Fruit fly (Drosophila melanogaster) whole organism, larva: Measurements from ENCODE around the gene Syx1A.

Experiments
- noc ChIP-seq: fragments of 200-800 bp; sonication (Bioruptor generic); optimal IDR thresholded peaks from 3 replicates; lab custom pipeline; 2019; ENCODE audit warnings: missing biosample characterization, mild to moderate bottlenecking, missing genetic modification characterization, moderate library complexity

Gene Syx1A

DNA sequence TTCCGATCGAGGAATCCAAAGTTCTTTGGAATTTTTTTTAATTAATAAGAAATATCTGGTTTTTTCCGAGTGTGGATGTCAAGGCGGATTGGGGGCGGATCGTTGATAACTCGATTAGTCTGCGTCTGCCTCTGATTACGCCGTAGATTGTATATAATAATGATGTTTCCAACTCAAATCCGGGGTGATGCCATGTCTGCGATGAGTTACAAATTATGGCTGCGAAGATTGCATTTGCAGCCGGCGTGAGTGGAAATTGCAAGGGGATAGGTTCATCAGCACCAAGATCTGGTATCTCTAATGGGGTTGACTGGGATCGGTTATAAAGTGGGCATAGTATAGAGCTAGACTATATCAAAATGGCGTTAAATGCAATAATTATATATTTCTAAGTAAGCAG is 16.8 kb upstream of the Syx1A start:
- no peak for TF ChIP-seq noc

DNA sequence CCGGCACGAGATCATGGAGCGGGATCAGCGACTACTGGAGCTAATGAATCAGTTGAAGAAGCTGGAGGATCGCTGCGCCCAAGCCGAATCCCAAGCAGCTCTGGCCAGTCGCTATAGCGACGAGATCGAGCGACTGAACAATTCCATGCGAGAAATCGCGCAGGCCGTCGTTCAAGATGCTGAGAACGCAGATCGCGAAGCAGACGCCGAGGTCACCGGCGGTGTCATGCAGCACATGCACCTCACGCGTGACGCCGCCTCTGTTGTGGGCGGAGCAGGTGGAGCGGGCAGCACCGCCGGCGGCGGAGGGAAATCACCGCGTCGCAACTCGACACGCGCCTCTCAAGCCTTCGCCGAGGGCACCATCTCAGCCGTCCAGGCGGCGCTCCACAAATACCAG is 16.1 kb upstream of the Syx1A start:
- TF ChIP-seq noc = no peak

DNA sequence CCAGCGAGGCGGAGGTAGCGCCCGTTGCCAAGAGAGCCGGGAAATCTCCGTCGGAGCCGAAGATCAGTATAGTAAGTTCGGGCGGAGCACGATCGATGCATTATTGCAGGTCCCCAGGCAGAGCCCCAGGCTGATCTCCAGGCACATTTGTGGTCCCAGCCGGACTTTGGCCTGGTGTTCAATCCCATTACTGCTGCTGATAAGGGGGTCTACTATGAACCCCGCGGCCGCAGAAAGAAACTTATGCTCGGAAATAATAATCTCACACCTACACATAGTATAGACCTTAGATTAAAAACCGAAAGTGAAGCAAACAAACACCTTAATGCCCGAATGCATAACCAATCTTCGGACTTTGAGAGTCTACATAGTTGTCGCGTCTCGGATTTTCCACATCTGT is 11.4 kb upstream of the Syx1A start:
- TF ChIP-seq noc = peak; percentile 37

DNA sequence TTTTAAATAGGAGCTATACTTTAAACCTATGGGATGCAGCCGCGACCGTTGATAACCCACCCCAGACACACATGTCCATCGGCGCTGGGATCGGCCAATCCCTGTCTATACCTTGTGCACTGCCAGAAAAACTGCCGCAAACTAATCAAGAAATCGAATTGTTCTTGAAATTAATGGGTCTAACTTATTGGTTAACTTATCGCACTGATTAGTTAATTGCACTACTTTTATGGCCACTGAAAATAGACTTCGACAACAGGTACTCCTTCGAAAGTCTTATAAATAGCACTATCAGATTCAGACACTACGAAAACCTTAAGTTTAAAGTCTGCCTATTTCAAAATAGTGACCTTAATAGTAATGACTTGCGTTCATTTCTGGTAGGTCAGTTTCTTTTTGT is 10.6 kb upstream of the Syx1A start, which contains the start of gene CG13607:
CG13607 (minus strand) TSS at position 143 of the 400 bp plus-strand sequence.
- no peak for TF ChIP-seq noc

DNA sequence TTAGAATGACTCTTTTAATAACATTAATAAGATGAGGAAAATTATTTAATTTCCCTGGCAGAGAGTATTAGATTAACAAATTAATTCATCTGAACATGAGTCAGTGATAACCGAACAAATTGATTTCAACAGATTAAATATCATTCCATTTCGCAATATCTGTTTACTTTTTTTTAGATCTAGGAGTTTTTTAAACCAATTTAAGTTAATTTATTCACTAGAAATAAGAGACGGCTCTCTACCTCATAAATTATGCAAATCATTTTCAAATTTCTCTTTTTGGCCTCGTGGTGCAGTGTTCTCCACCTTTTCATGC is 7.5 kb upstream of the Syx1A start, which contains the start of gene Root:
Root (plus strand) TSS at position 217 of the 316 bp plus-strand sequence.
- no peak for TF ChIP-seq noc

DNA sequence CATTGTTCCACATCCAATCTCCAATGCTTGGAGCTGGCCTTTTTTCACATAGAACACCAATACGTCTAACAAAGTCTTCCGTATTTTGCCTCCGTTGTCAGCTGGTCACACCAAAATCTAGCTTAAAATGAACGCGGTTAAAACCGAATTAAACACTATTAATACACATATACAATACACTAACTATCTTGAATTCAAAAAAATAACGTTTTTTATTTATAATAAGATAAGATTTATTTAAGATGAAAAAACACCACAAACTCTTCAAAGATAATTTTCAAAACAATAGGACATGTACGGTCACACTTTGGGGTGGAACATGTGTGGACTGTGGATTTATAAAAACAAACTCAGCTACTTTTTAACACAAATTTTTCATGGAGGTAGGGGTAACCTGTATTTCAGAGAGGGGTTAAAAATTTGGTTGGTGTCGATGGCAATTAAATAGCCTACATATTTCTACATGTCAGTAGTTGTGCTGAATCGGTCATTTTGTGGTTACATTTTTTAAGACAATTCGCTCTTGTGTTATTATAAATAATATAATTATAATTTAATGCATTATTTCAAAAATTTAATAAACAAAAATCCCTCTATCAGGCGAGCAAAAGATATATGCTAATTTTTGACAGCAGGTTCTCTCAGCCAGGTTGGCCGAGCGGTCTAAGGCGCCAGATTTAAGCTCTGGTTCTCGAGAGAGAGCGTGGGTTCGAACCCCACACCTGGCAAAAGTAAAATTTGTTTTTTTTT is 6.9 kb upstream of the Syx1A start, which contains the start of gene CG13605:
CG13605 (minus strand) TSS at position 70 of the 750 bp plus-strand sequence.
- peak; percentile 67 for TF ChIP-seq noc

DNA sequence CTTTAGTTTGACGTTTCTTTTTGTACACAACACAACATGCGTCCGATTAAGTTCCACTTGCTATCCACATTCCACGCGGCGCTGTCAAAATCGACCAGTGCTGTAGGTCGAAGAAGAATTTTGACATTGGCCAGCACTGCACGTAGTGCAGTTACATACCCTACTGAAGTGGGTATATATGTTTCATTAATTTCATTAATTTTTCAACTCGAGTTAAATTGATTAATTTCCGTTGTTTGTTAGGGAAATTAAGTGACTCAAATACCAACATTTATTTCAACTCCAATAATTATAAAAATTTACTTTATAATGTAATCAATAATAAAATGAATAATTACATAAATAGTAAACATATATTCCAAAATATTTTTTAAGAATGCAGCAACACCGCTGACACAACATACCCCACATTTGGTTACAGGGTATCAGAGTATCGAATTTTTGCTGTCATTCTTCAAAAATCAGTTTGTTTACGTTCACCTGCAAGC is 3.4 kb upstream of the Syx1A start, which contains the start of the genes eIF4EHP and CG18428:
eIF4EHP (minus strand) TSS at position 59 of the 488 bp plus-strand sequence.
CG18428 (plus strand) TSS at position 435 of the 488 bp plus-strand sequence.
- TF ChIP-seq noc = peak; percentile 100

DNA sequence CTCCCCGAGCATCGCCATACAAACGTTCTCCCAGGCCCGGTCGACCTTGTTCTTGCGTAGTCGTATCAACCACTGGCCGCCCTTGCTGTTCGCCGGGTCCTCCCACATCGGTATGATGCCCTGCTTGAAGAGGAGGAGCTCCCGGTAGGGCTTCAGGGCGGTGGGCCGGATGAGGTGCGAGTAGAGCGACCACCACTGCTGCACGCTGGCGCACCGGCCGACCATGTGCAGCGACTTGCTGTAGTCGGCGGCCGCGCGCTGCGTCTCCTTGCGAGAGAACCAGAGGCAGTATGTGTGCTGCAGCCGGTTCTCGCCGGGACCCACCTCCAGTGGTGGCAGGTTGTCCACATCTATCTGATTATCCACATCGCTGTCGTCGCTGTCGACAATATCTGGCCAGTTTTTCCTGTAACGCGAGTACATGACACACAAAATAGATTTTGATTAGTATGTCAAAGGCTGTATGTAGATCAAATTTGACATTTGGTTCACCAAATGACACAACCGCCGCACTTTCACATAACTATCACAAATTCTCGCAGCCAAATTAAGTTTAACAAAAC is 1.4 kb upstream of the Syx1A start, which contains the start of gene CG10694:
CG10694 (plus strand) TSS at position 513 of the 563 bp plus-strand sequence.
- TF ChIP-seq noc = no peak

DNA sequence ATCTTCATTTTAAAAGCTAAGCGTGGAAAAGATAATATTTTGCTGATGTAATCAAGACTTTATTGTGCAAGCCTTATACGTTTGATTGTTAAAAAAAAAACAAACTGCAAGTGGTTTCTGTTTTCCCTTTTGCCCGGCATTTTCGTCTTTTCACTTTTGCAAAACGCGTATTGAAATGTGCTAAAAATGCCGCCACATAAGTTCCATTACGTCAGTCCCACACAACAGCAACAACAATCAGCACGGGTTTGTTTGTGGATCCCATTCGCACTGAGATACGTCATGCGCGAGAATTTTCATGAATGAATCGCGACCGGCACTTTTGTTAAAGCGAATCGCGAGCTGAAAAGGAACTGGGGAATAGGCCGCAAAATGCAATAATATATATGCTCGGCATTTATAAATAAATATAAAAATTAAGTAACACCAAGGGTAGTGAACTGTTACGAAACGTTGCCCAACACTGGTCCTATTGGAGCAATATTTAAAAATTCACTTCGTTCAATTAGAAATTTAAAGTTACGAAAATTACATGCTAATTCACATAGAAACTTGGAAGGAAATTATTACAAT is 582 bp upstream of the Syx1A start:
- peak; percentile 70 for TF ChIP-seq noc

DNA sequence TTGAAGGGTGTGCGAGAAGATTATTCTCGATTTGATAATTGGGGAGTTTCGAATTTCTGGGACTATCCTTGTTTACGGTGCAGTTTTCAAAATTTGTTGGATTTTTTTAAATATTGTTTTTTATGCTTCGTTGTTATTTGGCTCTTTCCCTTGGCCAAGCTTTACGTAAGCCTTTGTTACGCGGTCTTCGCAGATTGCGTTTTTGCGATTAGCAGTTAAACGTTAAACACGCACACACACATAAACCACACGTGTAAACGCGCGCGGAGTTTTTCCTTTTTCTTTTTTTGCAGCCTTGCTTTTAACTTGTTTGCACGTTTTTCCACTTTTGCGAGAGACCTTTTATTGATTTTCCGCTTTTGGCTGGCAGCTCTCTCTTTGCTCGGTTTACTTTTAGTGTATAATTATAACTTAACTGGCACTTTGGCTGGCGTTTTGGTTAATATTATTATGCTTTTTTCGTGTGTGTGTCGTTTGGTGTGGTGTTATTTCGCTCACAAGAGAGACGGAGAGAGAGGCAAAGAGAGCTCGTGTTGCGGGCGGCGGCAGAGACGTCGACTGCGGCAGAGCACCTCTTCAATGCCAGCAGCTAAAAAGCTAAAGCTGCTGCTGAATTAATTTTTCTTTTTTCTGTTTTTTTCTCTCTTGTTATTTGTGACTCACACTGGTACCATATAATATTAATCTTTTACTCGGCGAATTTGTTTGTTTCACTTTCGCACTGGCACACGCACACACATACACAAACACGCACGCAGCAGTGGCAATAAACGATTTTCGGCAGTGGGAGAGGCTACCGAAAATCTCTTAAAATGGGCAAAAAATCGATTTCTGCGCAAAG is 872 bp downstream of the Syx1A start:
- no peak for TF ChIP-seq noc

DNA sequence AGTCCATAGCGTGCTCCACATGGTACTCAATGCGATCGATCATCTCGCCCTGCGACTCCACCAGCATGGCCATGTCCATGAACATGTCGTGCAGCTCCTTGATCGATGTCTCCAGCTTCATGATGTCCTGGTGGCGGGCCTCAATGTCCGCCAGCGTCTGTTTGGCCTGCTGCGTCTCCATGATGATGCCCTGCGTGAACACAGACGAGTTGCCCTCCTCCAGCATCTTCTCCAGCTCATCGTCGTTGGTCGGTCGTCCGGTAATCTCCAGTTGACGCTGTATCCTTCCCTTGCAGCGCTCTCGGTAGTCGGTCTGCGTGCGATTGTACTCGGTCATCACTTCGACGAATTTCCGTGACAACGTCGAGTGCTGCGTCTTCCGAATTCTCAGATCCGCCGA is 1.9 kb downstream of the Syx1A start:
- no peak for TF ChIP-seq noc

DNA sequence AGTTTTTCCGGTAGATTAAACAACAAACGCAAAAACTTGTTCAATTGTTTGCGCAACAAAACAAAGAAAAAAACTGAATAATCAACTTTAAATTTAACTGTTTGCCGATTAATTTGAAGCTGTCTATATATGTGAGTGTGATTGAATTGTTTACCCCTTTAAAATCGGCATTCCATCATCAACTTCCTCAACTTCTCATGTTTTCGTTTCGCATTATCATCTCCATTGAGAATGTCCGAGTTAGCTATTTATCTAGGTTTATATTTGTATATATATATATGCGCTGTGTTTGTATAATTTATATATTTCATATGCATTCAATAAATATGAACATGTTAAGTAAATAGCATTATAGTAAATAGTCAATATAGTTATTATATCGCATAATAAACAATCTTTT is 3.2 kb downstream of the Syx1A start:
- peak; percentile 30 for TF ChIP-seq noc

DNA sequence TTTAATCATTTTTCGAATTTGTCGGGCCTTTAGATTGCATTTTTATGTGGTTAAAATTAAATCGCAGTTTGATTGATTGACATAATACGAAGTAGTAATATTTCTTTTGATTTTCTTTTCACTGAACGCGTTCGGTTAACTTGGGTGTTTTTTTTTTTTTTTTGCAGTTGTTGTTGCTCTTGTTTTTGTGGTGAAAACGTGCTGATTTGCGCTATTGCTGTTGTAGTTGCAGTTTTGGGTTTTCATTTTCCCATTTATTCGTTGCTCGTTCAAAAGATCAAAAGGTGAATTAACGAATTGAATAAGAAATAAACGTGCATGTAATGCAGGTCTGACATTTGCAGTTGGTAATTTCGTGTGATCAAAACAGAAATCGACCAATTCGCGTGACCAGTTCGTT is 4.1 kb downstream of the Syx1A start:
- no peak for TF ChIP-seq noc

DNA sequence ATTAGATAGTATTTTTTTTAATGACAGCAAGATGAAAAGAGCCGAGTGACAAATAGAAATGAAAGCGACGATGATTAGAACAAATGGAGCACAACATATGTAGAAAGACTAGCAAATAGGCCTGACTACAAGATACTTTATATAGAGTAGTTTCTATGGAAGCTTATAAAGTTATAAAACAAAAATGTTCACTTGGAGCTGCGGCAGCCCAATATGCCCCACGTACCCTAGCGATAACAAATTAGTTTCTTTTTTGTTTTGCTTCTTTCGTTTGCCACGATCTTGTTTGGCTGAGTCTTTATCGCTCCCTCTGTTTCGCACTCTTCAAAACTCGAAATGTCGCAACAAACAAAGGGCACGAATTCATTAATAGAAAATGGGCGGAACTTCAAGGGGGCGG is 4.8 kb downstream of the Syx1A start:
- peak; percentile 14 for TF ChIP-seq noc

DNA sequence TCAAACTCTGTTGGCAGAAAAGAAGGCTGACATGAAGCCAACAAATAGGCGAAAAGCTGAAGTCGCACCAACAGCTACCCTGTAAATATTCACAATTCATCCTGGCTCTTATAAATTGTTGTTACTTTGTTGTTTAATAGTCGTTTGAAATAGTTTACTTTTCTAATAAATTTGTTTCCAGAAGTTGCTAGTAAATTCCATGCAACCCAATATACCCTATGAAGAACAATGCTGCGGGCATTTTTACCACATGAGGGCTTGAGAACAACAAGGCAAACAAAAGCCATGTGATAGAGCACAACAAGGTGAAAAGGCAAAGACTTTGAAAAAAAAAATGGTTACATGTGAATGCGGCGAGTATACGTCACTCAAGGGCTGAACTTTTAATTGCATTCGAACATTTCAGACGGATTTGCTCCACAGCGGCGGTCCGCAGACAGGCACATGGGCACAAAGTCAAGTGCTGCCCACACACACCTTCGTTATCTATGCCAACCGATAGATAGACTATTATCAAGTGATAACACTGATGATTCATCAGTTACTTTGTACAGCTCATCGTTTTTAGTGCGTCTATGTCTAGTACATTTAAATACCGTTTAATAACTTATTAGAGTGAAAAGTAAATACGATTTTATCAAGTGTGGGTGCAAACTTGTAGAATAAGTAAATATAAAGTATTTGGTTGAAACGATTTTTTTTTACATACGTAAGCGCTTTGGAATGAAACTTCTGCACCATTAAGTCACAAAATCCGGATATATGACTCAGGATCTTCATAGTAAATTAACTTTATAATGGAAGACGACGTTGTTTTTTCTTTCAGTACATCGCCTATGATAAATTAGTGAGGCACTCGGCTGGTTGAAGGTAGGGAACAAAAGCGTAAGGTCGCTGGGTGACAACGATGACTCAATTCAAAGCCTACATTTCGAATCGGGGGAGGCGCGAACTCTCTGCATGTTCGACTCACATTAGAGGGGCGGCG is 6.2 kb downstream of the Syx1A start:
- peak; percentile 62 for TF ChIP-seq noc
